Worm (Caenorhabditis elegans) whole organism, L4/young adult: Measurements from ENCODE around the gene F38B2.6.
A peak's percentile ranks its signal among the peaks of the same experiment; 100 is the strongest.

Experiments
- W03F9.2 ChIP-seq: fragments of 150-350 bp; optimal IDR thresholded peaks from 2 replicates; lab custom pipeline; 2014; ENCODE audit warnings: missing biosample characterization, missing genetic modification characterization
- dao-5 ChIP-seq: sonication (generic microtip); optimal IDR thresholded peaks from 2 replicates; lab custom pipeline; 2016; ENCODE audit warnings: missing genotype, missing genetic modification characterization, moderate library complexity, missing compliant biosample characterization
- him-1 ChIP-seq: sonication (generic microtip); optimal IDR thresholded peaks from 2 replicates; lab custom pipeline; 2016; ENCODE audit warnings: missing genotype, missing genetic modification reagents, missing genetic modification characterization, missing compliant biosample characterization

DNA sequence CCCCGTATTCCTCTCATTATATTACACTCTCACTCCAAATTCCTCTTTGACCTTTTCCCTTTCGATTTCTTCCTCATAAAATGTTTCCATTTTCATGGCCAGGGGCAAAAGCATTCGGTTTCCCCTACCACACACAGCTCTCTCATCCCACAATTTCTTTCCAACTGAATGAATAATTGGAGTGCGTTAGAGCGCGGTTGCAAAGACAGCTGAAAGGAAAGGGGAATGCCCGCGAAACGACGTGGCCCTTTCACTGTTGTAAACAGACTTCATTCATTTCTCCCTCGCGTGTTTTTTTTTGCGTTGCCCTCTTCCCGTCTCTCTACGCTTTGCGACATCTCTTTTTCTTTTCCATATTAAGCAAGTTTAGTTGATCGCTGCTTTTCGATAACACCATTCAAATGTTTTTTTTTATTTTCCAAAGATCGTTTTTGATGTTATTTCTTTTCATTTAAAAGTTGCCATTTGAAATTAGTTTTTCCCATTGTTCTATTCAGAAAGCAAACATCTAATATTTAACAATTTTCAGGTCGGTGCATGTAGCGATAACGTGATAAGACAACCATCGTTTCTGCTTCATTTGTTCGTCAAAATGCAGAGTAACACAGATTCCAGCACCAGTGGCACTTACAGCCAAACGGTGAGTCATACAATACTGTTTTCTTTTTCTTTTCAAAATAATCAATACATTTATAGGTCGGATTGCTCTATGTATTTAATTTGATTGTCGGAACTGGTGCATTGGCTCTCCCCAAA is 18.6 kb downstream of the F38B2.6 start, which contains the start of gene C03A3.2:
- TF ChIP-seq W03F9.2 (tag; lab: Kevin White, UChicago): peak; percentile 6
- no peak for TF ChIP-seq dao-5 (tag; lab: Kevin White, UChicago)
- TF ChIP-seq him-1 (tag; lab: Kevin White, UChicago): peak; percentile 12
